Fruit fly (Drosophila melanogaster): ENCODE results near the gene Exo84.
A peak's percentile ranks its signal among the peaks of the same experiment; 100 is the strongest.

The Exo84 gene

DNA sequence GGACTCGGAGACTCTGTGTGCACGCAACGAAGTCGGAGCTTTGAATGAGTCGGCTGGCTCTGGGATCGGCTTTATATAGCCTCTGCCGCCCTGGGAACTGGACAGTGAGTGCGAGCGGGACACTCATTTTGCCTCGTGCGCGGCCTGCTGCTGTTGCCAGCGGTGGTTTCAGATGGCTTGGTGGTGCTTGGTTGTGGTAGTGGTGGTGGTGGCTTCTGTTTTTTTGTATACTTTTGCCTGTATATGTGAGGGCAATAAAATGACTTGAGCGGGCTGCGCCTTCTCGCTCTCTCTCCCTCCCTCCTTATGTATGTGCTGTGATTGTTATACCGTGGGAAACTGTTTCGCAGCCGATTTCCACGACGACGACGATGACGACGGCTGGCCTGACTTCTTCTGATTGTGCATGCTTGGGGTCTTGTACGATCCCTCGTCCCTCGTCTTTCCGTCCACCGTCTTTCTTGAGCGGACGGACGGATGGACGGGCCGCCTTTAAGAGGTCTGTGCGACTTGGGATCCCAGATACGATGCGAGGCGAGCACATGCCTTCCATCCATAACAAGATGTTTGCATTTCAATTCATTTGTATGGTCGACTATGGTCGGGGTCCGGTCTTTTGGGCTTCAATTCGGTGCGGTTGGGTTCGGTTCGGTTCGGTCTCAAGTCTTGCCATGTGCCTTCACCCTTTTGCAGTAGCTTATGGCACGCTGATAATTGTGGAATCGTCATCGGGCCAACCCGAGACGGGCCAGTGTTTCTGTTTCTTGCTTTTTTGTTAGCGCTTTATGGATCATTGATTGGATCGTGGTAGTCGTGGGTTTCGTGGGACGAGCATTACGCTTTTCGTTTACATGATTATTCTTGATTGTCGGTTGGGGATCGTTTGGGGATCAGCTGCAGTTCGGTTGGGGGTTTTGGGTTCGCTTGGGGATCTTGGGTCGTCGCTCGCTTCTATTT is 45.8 kb downstream of the Exo84 start (continued):
- TF ChIP-seq Abd-B (GFP tag; optimal IDR thresholded peaks at IDR 0.05) (peak; percentile 61), CG18262 (tag; optimal IDR thresholded peaks at IDR 0.05) (peak; percentile 21), CG16863 (GFP tag; optimal IDR thresholded peaks at IDR 0.05) (no peak), CG13424 (tag; optimal IDR thresholded peaks at IDR 0.05) (peak; percentile 6), mam (GFP tag; optimal IDR thresholded peaks at IDR 0.05) (peak; percentile 32), CG14965 (GFP tag; optimal IDR thresholded peaks at IDR 0.05; ENCODE audit: borderline replicate concordance) (no peak), tna (GFP tag; IDR thresholded peaks at IDR 0.05; ENCODE audit: partially characterized antibody) (0 out of 2 replicates have a peak, but pooled peaks have one; percentile 23), dpn (GFP tag; optimal IDR thresholded peaks at IDR 0.05) (peak in 1 of 2 experiments; percentile 10), kah (GFP tag; optimal IDR thresholded peaks at IDR 0.05) (peak; percentile 75), CG11504 (tag; optimal IDR thresholded peaks at IDR 0.05) (peak; percentile 45), seq (GFP tag; IDR thresholded peaks at IDR 0.05) (peak; percentile 43; the same call in 1 of the 2 replicates), D (optimal IDR thresholded peaks at IDR 0.05) (peak; percentile 49), D (GFP tag; optimal IDR thresholded peaks at IDR 0.05) (peak; percentile 28), CG34422 (GFP tag; IDR thresholded peaks at IDR 0.05) (0 out of 3 replicates have a peak, but pooled peaks have one; percentile 25), Adf1 (GFP tag; IDR thresholded peaks at IDR 0.05) (peak; percentile 83), Hmx (GFP tag; optimal IDR thresholded peaks at IDR 0.05) (no peak), p53 (GFP tag; optimal IDR thresholded peaks at IDR 0.05) (peak; percentile 72), Eip74EF (GFP tag; optimal IDR thresholded peaks at IDR 0.05) (peak in 1 of 2 experiments; percentile 38), vnd (GFP tag; IDR thresholded peaks at IDR 0.05; ENCODE audit: partially characterized antibody) (no peak), twi (tag; optimal IDR thresholded peaks at IDR 0.05) (peak; percentile 91), jing (GFP tag; optimal IDR thresholded peaks at IDR 0.05) (no peak), vvl (GFP tag; IDR thresholded peaks at IDR 0.05) (peak; percentile 5), Tbp (GFP tag; optimal IDR thresholded peaks at IDR 0.05) (peak; percentile 97), run (tag; optimal IDR thresholded peaks at IDR 0.05) (peak; percentile 55), Nf-YB (GFP tag; optimal IDR thresholded peaks at IDR 0.05) (peak; percentile 58), NC2α (GFP tag; optimal IDR thresholded peaks at IDR 0.05) (peak; percentile 49), Mad (GFP tag; optimal IDR thresholded peaks at IDR 0.05) (peak; percentile 3), Gug (GFP tag; IDR thresholded peaks at IDR 0.05) (no peak), sens-2 (GFP tag; IDR thresholded peaks at IDR 0.05) (peak; percentile 74; the same call in 1 of the 2 replicates), CG16815 (GFP tag; optimal IDR thresholded peaks at IDR 0.05) (no peak), kay (GFP tag; optimal IDR thresholded peaks at IDR 0.05) (peak; percentile 48), z (GFP tag; IDR thresholded peaks at IDR 0.05) (peak; percentile 62; the same call in 2 of the 3 replicates), CG2202 (tag; optimal IDR thresholded peaks at IDR 0.05) (peak; percentile 6), br (optimal IDR thresholded peaks at IDR 0.05) (no peak), CG10267 (tag; optimal IDR thresholded peaks at IDR 0.05) (peak; percentile 6), crol (GFP tag; IDR thresholded peaks at IDR 0.05) (peak; percentile 87), dm (GFP tag; optimal IDR thresholded peaks at IDR 0.05) (peak; percentile 76), lbe (GFP tag; optimal IDR thresholded peaks at IDR 0.05) (peak; percentile 52), CG32767 (GFP tag; IDR thresholded peaks at IDR 0.05) (peak; percentile 42; the same call in 1 of the 2 replicates), CG13894 (tag; optimal IDR thresholded peaks at IDR 0.05) (peak; percentile 3), Hr78 (GFP tag; optimal IDR thresholded peaks at IDR 0.05) (peak in 1 of 2 experiments; percentile 74)

All from whole organism, embryonic.